Fruit fly (Drosophila melanogaster) whole organism, embryonic: Measurements from ENCODE around the gene smash.

Experiments used
- CG1024 ChIP-seq: fragments of 200-800 bp; sonication (Bioruptor generic); IDR thresholded peaks from 2 replicates; pipeline ENCODE4 v1.3.6; 2022; ENCODE audit warnings: missing biosample characterization, missing genetic modification characterization
- CG10543 ChIP-seq: fragments of 200-800 bp; sonication (Bioruptor generic); optimal IDR thresholded peaks from 3 replicates; lab custom pipeline; 2017; ENCODE audit warnings: missing biosample characterization, mild to moderate bottlenecking, missing genetic modification characterization, moderate library complexity
- CG13296 ChIP-seq: fragments of 200-800 bp; sonication (Bioruptor generic); optimal IDR thresholded peaks from 3 replicates; lab custom pipeline; 2018; ENCODE audit warnings: missing biosample characterization, mild to moderate bottlenecking, missing genetic modification characterization
- CG14860 ChIP-seq: fragments of 200-800 bp; sonication (Bioruptor generic); IDR thresholded peaks from 3 replicates; pipeline ENCODE4 v1.3.6; 2022; ENCODE audit warnings: missing biosample characterization, missing genetic modification characterization; ENCODE audit not compliant: partially characterized antibody
- CG17328 ChIP-seq: fragments of 200-800 bp; sonication (Bioruptor generic); IDR thresholded peaks from 2 replicates; pipeline ENCODE4 v1.3.6; 2022; ENCODE audit warnings: missing biosample characterization, missing genetic modification characterization
- CG17385 ChIP-seq: fragments of 200-800 bp; sonication (Bioruptor generic); optimal IDR thresholded peaks from 3 replicates; lab custom pipeline; 2018; ENCODE audit warnings: missing biosample characterization, mild to moderate bottlenecking, missing genetic modification characterization
- CG17612 ChIP-seq: fragments of 200-800 bp; sonication (Bioruptor generic); IDR thresholded peaks from 2 replicates; pipeline ENCODE4 v1.3.6; 2022; ENCODE audit warnings: missing biosample characterization, missing genetic modification characterization
- CG17802 ChIP-seq: fragments of 200-800 bp; sonication (Bioruptor generic); optimal IDR thresholded peaks from 2 replicates; lab custom pipeline; 2018; ENCODE audit warnings: missing biosample characterization, mild to moderate bottlenecking, missing genetic modification characterization, moderate library complexity
- CG17829 ChIP-seq: fragments of 200-800 bp; optimal IDR thresholded peaks from 2 replicates; lab custom pipeline; 2019; ENCODE audit warnings: missing biosample characterization, mild to moderate bottlenecking, missing genetic modification characterization, moderate library complexity
- CG30020 ChIP-seq: fragments of 200-800 bp; optimal IDR thresholded peaks from 2 replicates; lab custom pipeline; 2019; ENCODE audit warnings: missing biosample characterization, mild to moderate bottlenecking, missing genetic modification characterization, moderate library complexity
- CG33213 ChIP-seq: fragments of 200-800 bp; sonication (Bioruptor generic); optimal IDR thresholded peaks from 3 replicates; lab custom pipeline; 2016; ENCODE audit warnings: missing biosample characterization, missing genetic modification characterization
- CG34422 ChIP-seq: fragments of 200-800 bp; sonication (Bioruptor generic); IDR thresholded peaks from 3 replicates; pipeline ENCODE4 v1.3.6; 2022; ENCODE audit warnings: missing biosample characterization, missing genetic modification characterization
- CG6272 ChIP-seq: fragments of 200-800 bp; sonication (Bioruptor generic); IDR thresholded peaks from 2 replicates; pipeline ENCODE4 v1.3.6; 2022; ENCODE audit warnings: missing biosample characterization, missing genetic modification characterization
- CG7786 ChIP-seq: fragments of 200-800 bp; sonication (Bioruptor generic); optimal IDR thresholded peaks from 2 replicates; lab custom pipeline; 2016; ENCODE audit warnings: missing biosample characterization, missing genetic modification characterization
- CG7928 ChIP-seq: fragments of 200-800 bp; sonication (Bioruptor generic); optimal IDR thresholded peaks from 2 replicates; lab custom pipeline; 2017; ENCODE audit warnings: missing biosample characterization, mild to moderate bottlenecking, missing genetic modification characterization
- CG7987 ChIP-seq: fragments of 200-800 bp; sonication (Bioruptor generic); optimal IDR thresholded peaks from 2 replicates; lab custom pipeline; 2018; ENCODE audit warnings: missing biosample characterization, mild to moderate bottlenecking, missing genetic modification characterization, moderate library complexity
- CG9437 ChIP-seq: fragments of 200-800 bp; sonication (Bioruptor generic); optimal IDR thresholded peaks from 2 replicates; lab custom pipeline; 2018; ENCODE audit warnings: missing biosample characterization, mild to moderate bottlenecking, missing genetic modification characterization
- CG9609 ChIP-seq: fragments of 200-800 bp; sonication (Bioruptor generic); optimal IDR thresholded peaks from 3 replicates; lab custom pipeline; 2016; ENCODE audit warnings: missing biosample characterization, missing genetic modification characterization
- CTCF ChIP-seq: fragments of 200-800 bp; sonication (Bioruptor generic); optimal IDR thresholded peaks from 2 replicates; lab custom pipeline; 2017; ENCODE audit warnings: missing biosample characterization, mild to moderate bottlenecking, missing genetic modification characterization, moderate library complexity
- Dek ChIP-seq: fragments of 200-800 bp; sonication (Bioruptor generic); optimal IDR thresholded peaks from 3 replicates; lab custom pipeline; 2019; ENCODE audit warnings: missing biosample characterization, mild to moderate bottlenecking, missing genetic modification characterization, moderate library complexity
- HHEX ChIP-seq: fragments of 200-800 bp; sonication (Bioruptor generic); optimal IDR thresholded peaks from 3 replicates; lab custom pipeline; 2017; ENCODE audit warnings: missing biosample characterization, mild to moderate bottlenecking, missing genetic modification characterization, missing genetic modification reagents
- Hand ChIP-seq: fragments of 200-800 bp; sonication (Bioruptor generic); optimal IDR thresholded peaks from 2 replicates; lab custom pipeline; 2017; ENCODE audit warnings: mild to moderate bottlenecking, missing biosample characterization, missing genetic modification reagents, missing genetic modification characterization
- Hr39 ChIP-seq: fragments of >200 bp; optimal IDR thresholded peaks from 2 replicates; lab custom pipeline; 2017
- Kr ChIP-seq: fragments of 200-800 bp; sonication (Bioruptor generic); optimal IDR thresholded peaks from 2 replicates; lab custom pipeline; 2017; ENCODE audit warnings: missing biosample characterization, mild to moderate bottlenecking, missing genetic modification characterization
- Myb ChIP-seq: fragments of 200-800 bp; sonication (Bioruptor generic); optimal IDR thresholded peaks from 2 replicates; lab custom pipeline; 2016; ENCODE audit warnings: missing biosample characterization, missing genetic modification characterization
- Nf-YB ChIP-seq: fragments of 200-800 bp; sonication (Bioruptor generic); optimal IDR thresholded peaks from 3 replicates; lab custom pipeline; 2019; ENCODE audit warnings: missing biosample characterization, mild to moderate bottlenecking, missing genetic modification characterization, moderate library complexity
- TFAM ChIP-seq: fragments of 200-800 bp; sonication (Bioruptor generic); optimal IDR thresholded peaks from 2 replicates; lab custom pipeline; 2017; ENCODE audit warnings: missing biosample characterization, missing genetic modification characterization, inconsistent platforms
- Tbp ChIP-seq: fragments of >200 bp; optimal IDR thresholded peaks from 2 replicates; lab custom pipeline; 2018; ENCODE audit warnings: missing biosample characterization, missing genetic modification characterization
- Xrp1 ChIP-seq: fragments of 200-800 bp; sonication (Bioruptor generic); IDR thresholded peaks from 2 replicates; pipeline ENCODE4 v1.3.6; 2022; ENCODE audit warnings: missing biosample characterization, missing genetic modification characterization
- abd-A ChIP-seq: fragments of 200-800 bp; sonication (Bioruptor generic); optimal IDR thresholded peaks from 3 replicates; lab custom pipeline; 2019; ENCODE audit warnings: missing biosample characterization, mild to moderate bottlenecking, missing genetic modification characterization, moderate library complexity
- bcd ChIP-seq: fragments of 200-800 bp; sonication (Bioruptor generic); optimal IDR thresholded peaks from 2 replicates; lab custom pipeline; 2017; ENCODE audit warnings: missing biosample characterization, mild to moderate bottlenecking, missing genetic modification characterization
- ci ChIP-seq: fragments of 200-800 bp; sonication (Bioruptor generic); IDR thresholded peaks from 3 replicates; pipeline ENCODE4 v1.3.6; 2022; ENCODE audit warnings: missing biosample characterization, missing genetic modification characterization
- dati ChIP-seq: fragments of 200-800 bp; sonication (Bioruptor generic); IDR thresholded peaks from 2 replicates; pipeline ENCODE4 v1.3.6; 2022; ENCODE audit warnings: missing biosample characterization, missing genetic modification characterization
- grn ChIP-seq: fragments of 200-800 bp; sonication (Bioruptor generic); optimal IDR thresholded peaks from 3 replicates; lab custom pipeline; 2017; ENCODE audit warnings: missing biosample characterization, missing genetic modification characterization
- ind ChIP-seq: fragments of 200-800 bp; sonication (Bioruptor generic); optimal IDR thresholded peaks from 3 replicates; lab custom pipeline; 2016; ENCODE audit warnings: missing biosample characterization, missing genetic modification characterization
- jing ChIP-seq: fragments of 200-800 bp; sonication (Bioruptor generic); optimal IDR thresholded peaks from 2 replicates; lab custom pipeline; 2018; ENCODE audit warnings: missing biosample characterization, mild to moderate bottlenecking, missing genetic modification characterization
- ken ChIP-seq: fragments of 200-800 bp; sonication (Bioruptor generic); IDR thresholded peaks from 3 replicates; pipeline ENCODE4 v1.3.6; 2022; ENCODE audit warnings: missing biosample characterization, missing genetic modification characterization
- luna ChIP-seq: fragments of 200-800 bp; sonication (Bioruptor generic); optimal IDR thresholded peaks from 2 replicates; lab custom pipeline; 2016; ENCODE audit warnings: missing biosample characterization, missing genetic modification characterization
- mam ChIP-seq: fragments of 200-800 bp; sonication (Bioruptor generic); optimal IDR thresholded peaks from 3 replicates; lab custom pipeline; 2016; ENCODE audit warnings: missing biosample characterization, missing genetic modification characterization
- nau ChIP-seq: fragments of 200-800 bp; sonication (Bioruptor generic); optimal IDR thresholded peaks from 3 replicates; lab custom pipeline; 2017; ENCODE audit warnings: missing biosample characterization, mild to moderate bottlenecking, missing genetic modification characterization, missing genetic modification reagents
- nerfin-2 ChIP-seq: fragments of 200-800 bp; sonication (Bioruptor generic); IDR thresholded peaks from 2 replicates; pipeline ENCODE4 v1.3.6; 2022; ENCODE audit warnings: missing biosample characterization, missing genetic modification characterization; ENCODE audit not compliant: partially characterized antibody
- pfk ChIP-seq: fragments of 200-800 bp; sonication (Bioruptor generic); optimal IDR thresholded peaks from 2 replicates; lab custom pipeline; 2018; ENCODE audit warnings: missing biosample characterization, mild to moderate bottlenecking, missing genetic modification characterization, moderate library complexity
- pzg ChIP-seq: fragments of 200-800 bp; sonication (Bioruptor generic); optimal IDR thresholded peaks from 3 replicates; lab custom pipeline; 2018; ENCODE audit warnings: missing biosample characterization, mild to moderate bottlenecking, missing genetic modification characterization, moderate library complexity
- sens ChIP-seq: fragments of 200-800 bp; sonication (Bioruptor generic); peaks from one replicate; lab custom pipeline; 2016; ENCODE audit warnings: missing biosample characterization, missing genetic modification characterization
- stwl ChIP-seq: fragments of 200-800 bp; sonication (Bioruptor generic); optimal IDR thresholded peaks from 3 replicates; lab custom pipeline; 2018; ENCODE audit warnings: missing biosample characterization, mild to moderate bottlenecking, missing genetic modification characterization, moderate library complexity
- tna ChIP-seq: fragments of 200-800 bp; sonication (Bioruptor generic); IDR thresholded peaks from 2 replicates; pipeline ENCODE4 v1.3.6; 2022; ENCODE audit warnings: missing biosample characterization, missing genetic modification characterization; ENCODE audit not compliant: partially characterized antibody
- toy ChIP-seq: fragments of 200-800 bp; sonication (Bioruptor generic); IDR thresholded peaks from 2 replicates; pipeline ENCODE4 v1.3.6; 2022; ENCODE audit warnings: missing biosample characterization, missing genetic modification characterization
- vvl ChIP-seq: fragments of 200-800 bp; sonication (Bioruptor generic); IDR thresholded peaks from 2 replicates; pipeline ENCODE4 v1.3.6; 2022; ENCODE audit warnings: missing biosample characterization, missing genetic modification characterization
- zfh1 ChIP-seq: fragments of 200-800 bp; sonication (Bioruptor generic); IDR thresholded peaks from 3 replicates; pipeline ENCODE4 v1.3.6; 2022; ENCODE audit warnings: missing biosample characterization, missing genetic modification characterization

Gene smash

dm6 chr3R:4658991-4659933 lies at the start of gene smash:
smash (plus strand) TSS chr3R:4659579.
- no peak for TF ChIP-seq Dek (tag; lab: Kevin White, UChicago)
- TF ChIP-seq CG30020 (tag; lab: Kevin White, UChicago), result no peak
- peak; percentile 58 for TF ChIP-seq CG6272 (GFP tag; lab: Robert Waterston, UW)
- TF ChIP-seq ken (GFP tag; lab: Robert Waterston, UW), result 0 out of 3 replicates have a peak, but pooled peaks have one; percentile 44
- peak; percentile 10; the same call in 1 of the 2 replicates for TF ChIP-seq CG1024
- peak; percentile 14 for TF ChIP-seq HHEX
- TF ChIP-seq grn, result no peak
- TF ChIP-seq luna (GFP tag; lab: Kevin White, UChicago), result no peak
- TF ChIP-seq Myb (GFP tag; lab: Kevin White, UChicago), result peak; percentile 60
- TF ChIP-seq CG9609, result no peak
- peak; percentile 50 for TF ChIP-seq CTCF (GFP tag; lab: Kevin White, UChicago)
- TF ChIP-seq Xrp1, result no peak
- no peak for TF ChIP-seq Hr39
- TF ChIP-seq TFAM, result no peak
- no peak for TF ChIP-seq Nf-YB (GFP tag; lab: Kevin White, UChicago)
- TF ChIP-seq toy (GFP tag; lab: Robert Waterston, UW), result no peak
- peak; percentile 28 for TF ChIP-seq CG17385 (GFP tag; lab: Kevin White, UChicago)
- TF ChIP-seq zfh1 (GFP tag; lab: Robert Waterston, UW), result peak; percentile 16; the same call in 1 of the 3 replicates
- peak; percentile 98 for TF ChIP-seq CG33213 (GFP tag; lab: Kevin White, UChicago)
- TF ChIP-seq nau (GFP tag; lab: Kevin White, UChicago), result peak; percentile 46
- peak; percentile 20 for TF ChIP-seq bcd (GFP tag; lab: Kevin White, UChicago)
- TF ChIP-seq CG17328 (GFP tag; lab: Robert Waterston, UW), result peak; percentile 15
- TF ChIP-seq Kr (GFP tag; lab: Kevin White, UChicago), result no peak
- TF ChIP-seq ci, result peak; percentile 85; the same call in 2 of the 3 replicates
- no peak for TF ChIP-seq mam (GFP tag; lab: Kevin White, UChicago)
- TF ChIP-seq CG7786 (GFP tag; lab: Kevin White, UChicago), result peak; percentile 9
- peak; percentile 72 for TF ChIP-seq vvl (GFP tag; lab: Robert Waterston, UW)
- no peak for TF ChIP-seq jing (GFP tag; lab: Kevin White, UChicago)
- TF ChIP-seq CG17829 (tag; lab: Kevin White, UChicago), result peak; percentile 46
- TF ChIP-seq Tbp (GFP tag; lab: Kevin White, UChicago), result no peak
- no peak for TF ChIP-seq CG10543 (GFP tag; lab: Kevin White, UChicago)
- peak; percentile 71 for TF ChIP-seq CG7987 (GFP tag; lab: Kevin White, UChicago)
- TF ChIP-seq CG14860 (GFP tag; lab: Robert Waterston, UW), result peak; percentile 49; the same call in 2 of the 3 replicates
- no peak for TF ChIP-seq abd-A (tag; lab: Kevin White, UChicago)
- TF ChIP-seq ind (GFP tag; lab: Kevin White, UChicago), result no peak
- TF ChIP-seq nerfin-2, result peak; percentile 19; the same call in 1 of the 2 replicates
- TF ChIP-seq sens (GFP tag; lab: Kevin White, UChicago), result peak; percentile 82
- TF ChIP-seq CG17802 (tag; lab: Kevin White, UChicago), result no peak
- no peak for TF ChIP-seq CG13296 (GFP tag; lab: Kevin White, UChicago)
- peak; percentile 90 for TF ChIP-seq pzg (GFP tag; lab: Kevin White, UChicago)
- no peak for TF ChIP-seq pfk (GFP tag; lab: Kevin White, UChicago)
- TF ChIP-seq tna (GFP tag; lab: Robert Waterston, UW), result peak; percentile 66; the same call in 1 of the 2 replicates
- no peak for TF ChIP-seq CG7928 (GFP tag; lab: Kevin White, UChicago)
- peak; percentile 8; the same call in 1 of the 2 replicates for TF ChIP-seq CG17612 (GFP tag; lab: Robert Waterston, UW)
- TF ChIP-seq Hand (GFP tag; lab: Kevin White, UChicago), result no peak
- TF ChIP-seq dati (GFP tag; lab: Robert Waterston, UW), result peak; percentile 9; the same call in 1 of the 2 replicates
- peak; percentile 100 for TF ChIP-seq CG9437 (GFP tag; lab: Kevin White, UChicago)
- peak; percentile 80; the same call in 1 of the 3 replicates for TF ChIP-seq CG34422 (GFP tag; lab: Robert Waterston, UW)
- peak; percentile 71 for TF ChIP-seq stwl (tag; lab: Kevin White, UChicago)
